Worm (Caenorhabditis elegans) whole organism, L3 larva: ENCODE measurements around the gene cog-1.

ENCODE experiments used
- egl-27 ChIP-seq: sonication (generic microtip); optimal IDR thresholded peaks from 4 replicates; lab custom pipeline; 2017; ENCODE audit warnings: missing biosample characterization, missing genetic modification reagents, missing genetic modification characterization
- egl-5 ChIP-seq: fragments of 150-350 bp; optimal IDR thresholded peaks from 2 replicates; lab custom pipeline; 2017; ENCODE audit warnings: missing biosample characterization, missing genetic modification reagents, missing genetic modification characterization, inconsistent platforms
- elt-3 ChIP-seq, 3 experiments: fragments of 150-350 bp in 1 of 3; sonication (generic microtip) in 2 of 3; optimal IDR thresholded peaks; 2 replicates in 2 of 3; 4 replicates in 1 of 3; lab custom pipeline; 2014 to 2017; ENCODE audit warnings: missing biosample characterization in 3 of 3, missing genetic modification characterization in 3 of 3
- mdl-1 ChIP-seq: fragments of 150-350 bp; optimal IDR thresholded peaks from 2 replicates; lab custom pipeline; 2014; ENCODE audit warnings: missing biosample characterization, missing genetic modification characterization
- nhr-11 ChIP-seq: fragments of 150-350 bp; optimal IDR thresholded peaks from 2 replicates; lab custom pipeline; 2014; ENCODE audit warnings: missing biosample characterization, missing genetic modification characterization
- nhr-12 ChIP-seq: fragments of 150-350 bp; optimal IDR thresholded peaks from 2 replicates; lab custom pipeline; 2014; ENCODE audit warnings: missing biosample characterization, missing genetic modification characterization
- nhr-76 ChIP-seq: fragments of 150-350 bp; sonication (generic microtip); optimal IDR thresholded peaks from 5 replicates; lab custom pipeline; 2014; ENCODE audit warnings: missing biosample characterization, missing genetic modification characterization
- pha-4 ChIP-seq: fragments of 150-350 bp; optimal IDR thresholded peaks from 2 replicates; lab custom pipeline; 2014; ENCODE audit warnings: missing biosample characterization, missing genetic modification reagents, missing genetic modification characterization
- snpc-4 ChIP-seq: fragments of 150-350 bp; optimal IDR thresholded peaks from 2 replicates; lab custom pipeline; 2014; ENCODE audit warnings: missing biosample characterization, missing genetic modification characterization
- unc-62 ChIP-seq: fragments of 150-350 bp; sonication (generic microtip); optimal IDR thresholded peaks from 4 replicates; lab custom pipeline; 2014; ENCODE audit warnings: missing biosample characterization, missing genetic modification reagents, missing genetic modification characterization
- zag-1 ChIP-seq: fragments of 150-350 bp; optimal IDR thresholded peaks from 2 replicates; lab custom pipeline; 2014; ENCODE audit warnings: missing biosample characterization, missing genetic modification characterization
- ztf-4 ChIP-seq: fragments of 150-350 bp; optimal IDR thresholded peaks from 2 replicates; lab custom pipeline; 2014; ENCODE audit warnings: missing biosample characterization, missing genetic modification characterization

ce11 chrII:14935431-14936071, 33.3 kb downstream of the cog-1 start:
- TF ChIP-seq nhr-76 (no peak), unc-62 (GFP tag; lab: Kevin White, UChicago) (no peak), ztf-4 (tag; lab: Kevin White, UChicago) (no peak), elt-3 (tag; optimal IDR thresholded peaks at IDR 0.05; lab: Kevin White, UChicago) (no peak), nhr-12 (tag; lab: Kevin White, UChicago) (no peak), nhr-11 (tag; lab: Kevin White, UChicago) (no peak), pha-4 (tag; lab: Kevin White, UChicago) (no peak), snpc-4 (tag; lab: Kevin White, UChicago) (no peak), zag-1 (no peak), mdl-1 (tag; lab: Kevin White, UChicago) (no peak), egl-5 (tag; lab: Kevin White, UChicago) (no peak), egl-27 (tag; lab: Kevin White, UChicago) (no peak)
